Worm (Caenorhabditis elegans): Measurements from ENCODE around the gene C49F5.13.

DNA sequence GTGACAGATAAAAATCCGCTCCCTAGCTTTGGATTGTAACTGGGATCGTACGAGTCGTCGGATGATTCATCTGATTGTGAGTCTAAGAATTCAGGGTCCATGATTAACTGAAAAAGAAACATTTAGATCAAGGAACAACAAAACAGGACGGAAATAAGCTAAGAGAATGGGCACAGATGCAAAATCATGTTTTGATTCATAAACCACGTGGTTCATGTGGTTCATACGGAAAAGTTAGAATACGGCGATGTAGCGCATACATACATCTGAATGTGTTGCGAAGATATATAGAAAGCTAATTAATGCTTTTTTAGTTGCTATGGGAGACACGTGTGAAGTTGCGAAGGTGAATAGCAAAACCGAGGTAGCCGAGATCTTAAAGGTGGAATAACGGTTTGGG, 19.3 kb upstream of the C49F5.13 start, which contains the start of gene F55G7.3:
- no peak for TF ChIP-seq him-1 (tag; optimal IDR thresholded peaks at IDR 0.05)
- TF ChIP-seq W03F9.2 (tag; optimal IDR thresholded peaks at IDR 0.05): no peak

Data from whole organism, L4/young adult.